Worm (Caenorhabditis elegans) whole organism, young adult: Measurements from ENCODE around the gene ttn-1.

Source experiments
- B0019.2 ChIP-seq: fragments of 200-800 bp; sonication (Bioruptor generic); conservative IDR thresholded peaks from 2 replicates; pipeline ENCODE4 v1.3.6; 2022; ENCODE audit warnings: missing genetic modification reagents, missing genetic modification characterization, missing compliant biosample characterization
- B0336.3 ChIP-seq: fragments of 200-800 bp; sonication (Bioruptor generic); IDR thresholded peaks from 2 replicates; pipeline ENCODE4 v1.3.6; 2022; ENCODE audit warnings: missing genetic modification characterization, missing compliant biosample characterization
- C17E4.6 ChIP-seq: fragments of 200-800 bp; sonication (Bioruptor generic); IDR thresholded peaks from 2 replicates; pipeline ENCODE4 v1.3.6; 2022; ENCODE audit warnings: missing genetic modification reagents, missing genetic modification characterization, missing compliant biosample characterization
- D2030.7 ChIP-seq: fragments of 200-800 bp; sonication (Bioruptor generic); IDR thresholded peaks from 2 replicates; pipeline ENCODE4 v1.3.6; 2022; ENCODE audit warnings: missing genetic modification reagents, missing genetic modification characterization, missing compliant biosample characterization
- F22D6.2 ChIP-seq: sonication (generic microtip); optimal IDR thresholded peaks from 2 replicates; lab custom pipeline; 2016; ENCODE audit warnings: mild to moderate bottlenecking, missing genetic modification characterization, missing compliant biosample characterization
- F33H1.4 ChIP-seq: fragments of 200-800 bp; sonication (Bioruptor generic); IDR thresholded peaks from 2 replicates; pipeline ENCODE4 v1.3.6; 2022; ENCODE audit warnings: missing genetic modification reagents, missing genetic modification characterization, missing compliant biosample characterization
- F57C9.4 ChIP-seq: sonication (generic microtip); optimal IDR thresholded peaks from 2 replicates; lab custom pipeline; 2017; ENCODE audit warnings: mild to moderate bottlenecking, missing genetic modification characterization, missing compliant biosample characterization
- T26A5.8 ChIP-seq: sonication (generic microtip); optimal IDR thresholded peaks from 2 replicates; lab custom pipeline; 2016; ENCODE audit warnings: missing genetic modification characterization, missing compliant biosample characterization
- Y95B8A.8 ChIP-seq: fragments of 200-800 bp; sonication (Bioruptor generic); IDR thresholded peaks from 2 replicates; pipeline ENCODE4 v1.3.6; 2022; ENCODE audit warnings: missing genetic modification reagents, missing genetic modification characterization, missing compliant biosample characterization
- ZK185.1 ChIP-seq: sonication (generic microtip); optimal IDR thresholded peaks from 2 replicates; lab custom pipeline; 2016; ENCODE audit warnings: mild to moderate bottlenecking, missing genetic modification characterization, missing compliant biosample characterization; ENCODE audit not compliant: poor library complexity, severe bottlenecking
- ama-1 ChIP-seq, 3 experiments: fragments of 150-350 bp in 1 of 3; sonication (generic microtip) in 2 of 3; optimal IDR thresholded peaks; 2 replicates each; lab custom pipeline; 2014 to 2018; ENCODE audit warnings: missing biosample characterization in 2 of 3, missing genetic modification characterization in 2 of 3, missing genetic modification reagents in 2 of 3
- athp-1 ChIP-seq: sonication (generic microtip); optimal IDR thresholded peaks from 2 replicates; lab custom pipeline; 2017; ENCODE audit warnings: mild to moderate bottlenecking, missing genetic modification characterization, missing compliant biosample characterization
- cebp-2 ChIP-seq: fragments of 200-800 bp; sonication (Bioruptor generic); IDR thresholded peaks from 2 replicates; pipeline ENCODE4 v1.3.6; 2022; ENCODE audit warnings: missing genetic modification characterization, missing compliant biosample characterization
- ceh-100 ChIP-seq: fragments of 200-800 bp; sonication (Bioruptor generic); IDR thresholded peaks from 2 replicates; pipeline ENCODE4 v1.3.6; 2022; ENCODE audit warnings: missing genetic modification reagents, missing genetic modification characterization, missing compliant biosample characterization
- ceh-40 ChIP-seq: fragments of 200-800 bp; sonication (Bioruptor generic); IDR thresholded peaks from 2 replicates; pipeline ENCODE4 v1.3.6; 2022; ENCODE audit warnings: missing genetic modification characterization, missing compliant biosample characterization
- ceh-91 ChIP-seq: fragments of 200-800 bp; sonication (Bioruptor generic); IDR thresholded peaks from 2 replicates; pipeline ENCODE4 v1.3.6; 2022; ENCODE audit warnings: missing genetic modification reagents, missing genetic modification characterization, missing compliant biosample characterization
- dox-1 ChIP-seq: fragments of 200-800 bp; sonication (Bioruptor generic); IDR thresholded peaks from 2 replicates; pipeline ENCODE4 v1.3.6; 2022; ENCODE audit warnings: missing genetic modification reagents, missing genetic modification characterization, missing compliant biosample characterization
- dpff-1 ChIP-seq: sonication (generic microtip); optimal IDR thresholded peaks from 2 replicates; lab custom pipeline; 2017; ENCODE audit warnings: mild to moderate bottlenecking, missing genetic modification characterization, missing compliant biosample characterization
- dpl-1 ChIP-seq: fragments of 150-350 bp; optimal IDR thresholded peaks from 2 replicates; lab custom pipeline; 2014; ENCODE audit warnings: missing biosample characterization, missing genetic modification reagents, missing genetic modification characterization
- efl-1 ChIP-seq: fragments of 150-350 bp; optimal IDR thresholded peaks from 2 replicates; lab custom pipeline; 2014; ENCODE audit warnings: missing biosample characterization, missing genetic modification reagents, missing genetic modification characterization
- ekl-4 ChIP-seq: fragments of 200-800 bp; sonication (Bioruptor generic); IDR thresholded peaks from 2 replicates; pipeline ENCODE4 v1.3.6; 2022; ENCODE audit warnings: missing genetic modification reagents, missing genetic modification characterization, missing compliant biosample characterization
- hlh-26 ChIP-seq: fragments of 200-800 bp; sonication (Bioruptor generic); conservative IDR thresholded peaks from 2 replicates; pipeline ENCODE4 v1.3.6; 2022; ENCODE audit warnings: missing genetic modification reagents, missing genetic modification characterization, missing compliant biosample characterization
- lag-1 ChIP-seq: fragments of 200-800 bp; sonication (Bioruptor generic); IDR thresholded peaks from 2 replicates; pipeline ENCODE4 v1.3.6; 2022; ENCODE audit warnings: missing genetic modification reagents, missing genetic modification characterization, missing compliant biosample characterization
- lin-35 ChIP-seq, 3 experiments: fragments of 150-350 bp in 2 of 3; sonication (generic microtip) in 1 of 3; optimal IDR thresholded peaks; 2 replicates each; lab custom pipeline; 2014 to 2018; ENCODE audit warnings: missing biosample characterization in 3 of 3, missing genetic modification characterization in 3 of 3, missing genetic modification reagents in 3 of 3
- lin-54 ChIP-seq: fragments of 200-800 bp; sonication (Bioruptor generic); optimal IDR thresholded peaks from 2 replicates; lab custom pipeline; 2018; ENCODE audit warnings: mild to moderate bottlenecking, missing genetic modification characterization, missing compliant biosample characterization
- lir-1 ChIP-seq: fragments of 200-800 bp; sonication (Bioruptor generic); conservative IDR thresholded peaks from 2 replicates; pipeline ENCODE4 v1.3.6; 2022; ENCODE audit warnings: missing genetic modification reagents, missing genetic modification characterization, missing compliant biosample characterization
- madf-10 ChIP-seq: sonication (generic microtip); optimal IDR thresholded peaks from 2 replicates; lab custom pipeline; 2016; ENCODE audit warnings: mild to moderate bottlenecking, missing genetic modification characterization, missing compliant biosample characterization
- madf-3 ChIP-seq: fragments of 200-800 bp; sonication (Bioruptor generic); IDR thresholded peaks from 2 replicates; pipeline ENCODE4 v1.3.6; 2022; ENCODE audit warnings: missing genetic modification reagents, missing genetic modification characterization, missing compliant biosample characterization
- nfya-2 ChIP-seq: fragments of 200-800 bp; sonication (Bioruptor generic); IDR thresholded peaks from 2 replicates; pipeline ENCODE4 v1.3.6; 2022; ENCODE audit warnings: missing genetic modification reagents, missing genetic modification characterization, missing compliant biosample characterization
- pha-4 ChIP-seq: fragments of 150-350 bp; sonication (generic microtip); optimal IDR thresholded peaks from 2 replicates; lab custom pipeline; 2014; ENCODE audit warnings: missing biosample characterization, missing genetic modification reagents, missing genetic modification characterization
- sea-2 ChIP-seq: fragments of 200-800 bp; sonication (Bioruptor generic); IDR thresholded peaks from 2 replicates; pipeline ENCODE4 v1.3.6; 2022; ENCODE audit warnings: missing genetic modification characterization, missing compliant biosample characterization
- snpc-3.4 ChIP-seq: sonication (generic microtip); optimal IDR thresholded peaks from 2 replicates; lab custom pipeline; 2017; ENCODE audit warnings: missing genetic modification characterization, mild to moderate bottlenecking, missing compliant biosample characterization, antibody characterized with exemption, moderate library complexity, missing genotype, missing genetic modification reagents
- unc-130 ChIP-seq: sonication (generic microtip); optimal IDR thresholded peaks from 2 replicates; lab custom pipeline; 2016; ENCODE audit warnings: missing genetic modification reagents, missing genetic modification characterization, missing compliant biosample characterization
- unc-62 ChIP-seq: fragments of 150-350 bp; optimal IDR thresholded peaks from 2 replicates; lab custom pipeline; 2014; ENCODE audit warnings: missing biosample characterization, missing genetic modification reagents, missing genetic modification characterization
- xnd-1 ChIP-seq: sonication (generic microtip); optimal IDR thresholded peaks from 2 replicates; lab custom pipeline; 2016; ENCODE audit warnings: missing genotype, missing genetic modification reagents, missing genetic modification characterization, missing compliant biosample characterization
- zfh-2 ChIP-seq: fragments of 200-800 bp; sonication (Bioruptor generic); conservative IDR thresholded peaks from 2 replicates; pipeline ENCODE4 v1.3.6; 2022; ENCODE audit warnings: missing genetic modification reagents, missing genetic modification characterization, missing compliant biosample characterization
- ztf-3 ChIP-seq: fragments of 200-800 bp; sonication (Bioruptor generic); optimal IDR thresholded peaks from 2 replicates; lab custom pipeline; 2018; ENCODE audit warnings: mild to moderate bottlenecking, missing genetic modification characterization, missing compliant biosample characterization

ttn-1 gene

DNA sequence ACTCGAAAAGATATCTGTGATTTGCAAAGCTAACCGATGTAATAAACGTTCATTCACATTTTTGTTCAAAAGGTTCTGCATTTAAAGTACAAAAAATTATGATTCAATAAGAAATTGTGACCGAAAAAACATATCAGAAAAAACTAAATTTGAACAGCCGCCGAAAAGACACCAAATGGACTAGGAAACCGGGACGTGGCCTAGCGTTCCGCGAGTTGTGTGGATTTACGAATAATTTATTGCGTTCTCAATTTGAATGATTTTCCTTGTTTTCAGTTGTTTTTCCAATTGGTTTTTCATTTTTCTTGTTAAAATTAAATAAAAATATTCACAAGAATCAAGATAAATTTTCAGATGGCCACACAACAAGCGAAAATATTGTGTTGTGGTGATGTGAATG lies 95.0 kb downstream of the ttn-1 start, which contains the start of gene cwf-19L1 (continued):
- TF ChIP-seq xnd-1 (tag; lab: Kevin White, UChicago), result no peak
- TF ChIP-seq lin-35 (GFP tag; optimal IDR thresholded peaks at IDR 0.05; lab: Kevin White, UChicago), result peak in 1 of 3 experiments; percentile 80
- no peak for TF ChIP-seq F22D6.2 (tag; lab: Kevin White, UChicago)
- TF ChIP-seq efl-1, result peak; percentile 70
- TF ChIP-seq dpff-1 (tag; lab: Kevin White, UChicago), result no peak
- peak; percentile 40 for TF ChIP-seq snpc-3.4 (tag; lab: Kevin White, UChicago)
- no peak for TF ChIP-seq madf-10 (tag; lab: Kevin White, UChicago)
- TF ChIP-seq ceh-40 (GFP tag; lab: Robert Waterston, UW), result no peak
- TF ChIP-seq B0019.2 (GFP tag; lab: Robert Waterston, UW), result 0 out of 2 replicates have a peak, but pooled peaks have one; percentile 49
- TF ChIP-seq lin-54 (GFP tag; lab: Kevin White, UChicago), result peak; percentile 91
- TF ChIP-seq C17E4.6 (GFP tag; lab: Robert Waterston, UW), result no peak
- TF ChIP-seq T26A5.8 (tag; lab: Kevin White, UChicago), result no peak
- no peak for TF ChIP-seq ceh-91
- peak; percentile 29; the same call in 1 of the 2 replicates for TF ChIP-seq F33H1.4
- no peak for TF ChIP-seq hlh-26 (GFP tag; lab: Robert Waterston, UW)
- TF ChIP-seq dox-1, result 0 out of 2 replicates have a peak, but pooled peaks have one; percentile 32
- TF ChIP-seq dpl-1 (GFP tag; lab: Kevin White, UChicago), result peak; percentile 65
- peak; percentile 57 for TF ChIP-seq ZK185.1 (tag; lab: Kevin White, UChicago)
- 0 out of 2 replicates have a peak, but pooled peaks have one; percentile 22 for TF ChIP-seq D2030.7
- TF ChIP-seq cebp-2 (GFP tag; lab: Robert Waterston, UW), result no peak
- TF ChIP-seq nfya-2, result no peak
- no peak for TF ChIP-seq ama-1 (optimal IDR thresholded peaks at IDR 0.05; lab: Kevin White, UChicago)
- no peak for TF ChIP-seq ama-1 (GFP tag; optimal IDR thresholded peaks at IDR 0.05; lab: Kevin White, UChicago)
- TF ChIP-seq B0336.3 (GFP tag; lab: Robert Waterston, UW), result no peak
- TF ChIP-seq lir-1, result 0 out of 2 replicates have a peak, but pooled peaks have one; percentile 26

DNA sequence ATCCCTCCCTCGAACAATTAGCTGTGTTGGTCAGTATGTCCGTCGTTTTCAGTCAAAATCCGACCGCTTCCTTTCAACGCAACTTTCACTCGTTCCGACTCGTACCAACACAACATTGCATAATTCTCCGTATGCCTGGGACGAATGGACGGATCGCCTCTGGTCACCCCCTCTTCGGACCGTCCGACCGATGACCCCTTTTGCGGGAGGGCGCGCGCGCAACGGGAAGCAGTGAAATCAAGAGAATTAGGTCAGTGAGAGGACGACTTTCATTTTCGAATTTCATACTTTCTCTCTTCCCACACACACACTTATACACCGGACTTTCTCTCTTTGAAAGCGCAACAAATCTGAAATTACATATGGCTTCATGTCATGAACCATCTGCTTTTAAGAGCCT lies 97.1 kb downstream of the ttn-1 start, which contains the start of gene atf-8:
TSS of gene atf-8 (plus strand) at position 234 of the 400 bp plus-strand sequence.
- TF ChIP-seq lag-1 (GFP tag; lab: Robert Waterston, UW), result no peak
- TF ChIP-seq ztf-3, result no peak
- TF ChIP-seq zfh-2, result peak; percentile 66
- no peak for TF ChIP-seq sea-2 (GFP tag; lab: Robert Waterston, UW)

DNA sequence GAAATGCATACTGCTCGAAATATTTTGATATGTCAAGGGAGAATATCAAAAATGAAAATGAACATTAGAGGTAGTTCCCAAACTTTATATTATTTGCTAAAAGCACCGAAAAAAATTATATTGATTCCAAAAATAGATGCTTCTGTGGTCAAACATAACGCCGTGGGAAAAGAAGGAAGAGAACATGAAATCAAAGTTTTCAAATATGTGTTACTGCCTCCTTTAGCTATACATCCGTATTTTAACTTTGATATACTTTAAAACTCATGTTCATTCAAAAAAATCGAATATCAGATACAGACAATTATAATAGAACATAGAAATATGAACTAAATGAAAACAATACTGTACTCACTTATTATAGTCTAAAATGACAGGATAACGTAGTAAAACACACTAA lies 99.0 kb downstream of the ttn-1 start, which contains the start of gene Y38A10A.11:
TSS of gene Y38A10A.11 (minus strand) at position 101 of the 400 bp plus-strand sequence.
- no peak for TF ChIP-seq B0019.2 (GFP tag; lab: Robert Waterston, UW)
- no peak for TF ChIP-seq cebp-2 (GFP tag; lab: Robert Waterston, UW)
- TF ChIP-seq madf-3 (GFP tag; lab: Robert Waterston, UW), result no peak
- no peak for TF ChIP-seq F57C9.4 (tag; lab: Kevin White, UChicago)
- TF ChIP-seq Y95B8A.8 (GFP tag; lab: Robert Waterston, UW), result no peak
- TF ChIP-seq C17E4.6 (GFP tag; lab: Robert Waterston, UW), result no peak
- TF ChIP-seq dpff-1 (tag; lab: Kevin White, UChicago), result no peak
- TF ChIP-seq F33H1.4, result no peak
- TF ChIP-seq unc-130 (GFP tag; lab: Kevin White, UChicago), result no peak
- no peak for TF ChIP-seq T26A5.8 (tag; lab: Kevin White, UChicago)
- TF ChIP-seq ekl-4, result no peak
- no peak for TF ChIP-seq ceh-100
- no peak for TF ChIP-seq unc-62 (GFP tag; lab: Kevin White, UChicago)
- no peak for TF ChIP-seq pha-4 (tag; lab: Kevin White, UChicago)
- TF ChIP-seq B0336.3 (GFP tag; lab: Robert Waterston, UW), result no peak
- no peak for TF ChIP-seq athp-1 (tag; lab: Kevin White, UChicago)
- no peak for TF ChIP-seq ZK185.1 (tag; lab: Kevin White, UChicago)
- no peak for TF ChIP-seq D2030.7
